Worm (Caenorhabditis elegans) whole organism, L1 larva: Measurements from ENCODE around the gene mrpl-50.

Source experiments
- ama-1 ChIP-seq: fragments of 150-350 bp; optimal IDR thresholded peaks from 2 replicates; lab custom pipeline; 2014
- ceh-82 ChIP-seq, 3 experiments: fragments of 150-350 bp in 1 of 3; sonication (generic microtip) in 2 of 3; optimal IDR thresholded peaks; 2 replicates each; lab custom pipeline; 2014 to 2017; ENCODE audit warnings: missing biosample characterization in 3 of 3, missing genetic modification characterization in 3 of 3
- nhr-84 ChIP-seq: sonication (generic microtip); optimal IDR thresholded peaks from 2 replicates; lab custom pipeline; 2017; ENCODE audit warnings: missing biosample characterization, missing genetic modification characterization

- TF ChIP-seq nhr-84 (tag; lab: Kevin White, UChicago), result no peak
- TF ChIP-seq ama-1, result no peak
- no peak for TF ChIP-seq ceh-82 (tag; optimal IDR thresholded peaks at IDR 0.05; lab: Kevin White, UChicago)
Observed at ce11 chrII:8947391-8947790, 17.8 kb downstream of the mrpl-50 start, which contains the start of gene cutl-15.
